Worm (Caenorhabditis elegans) whole organism, L4 larva: ENCODE data around the gene str-4.
A peak's percentile ranks its signal among the peaks of the same experiment; 100 is the strongest.

Experiments
- D1046.2 ChIP-seq: fragments of 200-800 bp; sonication (Bioruptor generic); IDR thresholded peaks from 2 replicates; pipeline ENCODE4 v1.3.6; 2022; ENCODE audit warnings: missing genetic modification characterization, missing compliant biosample characterization
- F26F4.8 ChIP-seq: fragments of 200-800 bp; sonication (Bioruptor generic); conservative IDR thresholded peaks from 2 replicates; pipeline ENCODE4 v1.3.6; 2022; ENCODE audit warnings: missing genetic modification characterization, missing compliant biosample characterization
- R02D3.7 ChIP-seq: fragments of 150-350 bp; sonication (generic microtip); optimal IDR thresholded peaks from 3 replicates; lab custom pipeline; 2014; ENCODE audit warnings: missing biosample characterization, missing genetic modification characterization
- Y105C5A.15 ChIP-seq: fragments of 200-800 bp; sonication (Bioruptor generic); IDR thresholded peaks from 2 replicates; pipeline ENCODE4 v1.3.6; 2022; ENCODE audit warnings: missing genetic modification characterization, missing compliant biosample characterization
- Y5F2A.4 ChIP-seq: fragments of 200-800 bp; sonication (Bioruptor generic); optimal IDR thresholded peaks from 2 replicates; lab custom pipeline; 2018; ENCODE audit warnings: mild to moderate bottlenecking, missing genetic modification characterization, missing compliant biosample characterization
- Y75B8A.6 ChIP-seq: fragments of 200-800 bp; sonication (Bioruptor generic); IDR thresholded peaks from 2 replicates; pipeline ENCODE4 v1.3.6; 2022; ENCODE audit warnings: missing genetic modification reagents, missing genetic modification characterization, missing compliant biosample characterization
- ZK546.5 ChIP-seq, 2 experiments: sonication (generic microtip); optimal IDR thresholded peaks; 2 replicates each; lab custom pipeline; 2017; ENCODE audit warnings: missing biosample characterization in 2 of 2, missing genetic modification characterization in 2 of 2
- aha-1 ChIP-seq: fragments of 150-350 bp; peaks from one replicate; lab custom pipeline; 2014; ENCODE audit warnings: missing biosample characterization, missing genetic modification characterization
- arid-1 ChIP-seq: fragments of 200-800 bp; sonication (Bioruptor generic); conservative IDR thresholded peaks from 2 replicates; pipeline ENCODE4 v1.3.6; 2022; ENCODE audit warnings: missing genetic modification reagents, missing genetic modification characterization, missing compliant biosample characterization
- ceh-28 ChIP-seq: fragments of 150-350 bp; optimal IDR thresholded peaks from 2 replicates; lab custom pipeline; 2014; ENCODE audit warnings: missing biosample characterization, missing genetic modification reagents, missing genetic modification characterization
- ceh-82 ChIP-seq: sonication (generic microtip); optimal IDR thresholded peaks from 2 replicates; lab custom pipeline; 2017; ENCODE audit warnings: missing biosample characterization, missing genetic modification characterization
- ces-1 ChIP-seq: fragments of 150-350 bp; sonication (generic microtip); optimal IDR thresholded peaks from 4 replicates; lab custom pipeline; 2014; ENCODE audit warnings: missing biosample characterization, missing genetic modification reagents, missing genetic modification characterization
- cey-2 ChIP-seq: sonication (generic microtip); optimal IDR thresholded peaks from 3 replicates; lab custom pipeline; 2017; ENCODE audit warnings: missing genetic modification characterization, mild to moderate bottlenecking, missing compliant biosample characterization, antibody characterized with exemption, borderline replicate concordance; ENCODE audit not compliant: insufficient read depth
- daf-12 ChIP-seq: fragments of 150-350 bp; optimal IDR thresholded peaks from 2 replicates; lab custom pipeline; 2014; ENCODE audit warnings: missing biosample characterization, missing genetic modification reagents, missing genetic modification characterization
- daf-16 ChIP-seq, 3 experiments: sonication (generic microtip); optimal IDR thresholded peaks; 2 replicates each; lab custom pipeline; 2016 to 2017; ENCODE audit warnings: missing genetic modification characterization in 3 of 3, missing genetic modification reagents in 3 of 3, mild to moderate bottlenecking in 2 of 3, missing compliant biosample characterization in 2 of 3, missing biosample characterization in 1 of 3, moderate library complexity in 1 of 3
- daf-19 ChIP-seq: fragments of 200-800 bp; sonication (Bioruptor generic); conservative IDR thresholded peaks from 2 replicates; pipeline ENCODE4 v1.3.6; 2022; ENCODE audit warnings: missing genetic modification characterization, missing compliant biosample characterization
- dmd-6 ChIP-seq: fragments of 200-800 bp; sonication (Bioruptor generic); IDR thresholded peaks from 2 replicates; pipeline ENCODE4 v1.3.6; 2022; ENCODE audit warnings: missing genetic modification reagents, missing genetic modification characterization, missing compliant biosample characterization
- dpl-1 ChIP-seq: fragments of 150-350 bp; optimal IDR thresholded peaks from 2 replicates; lab custom pipeline; 2014; ENCODE audit warnings: missing biosample characterization, missing genetic modification reagents, missing genetic modification characterization
- duxl-1 ChIP-seq: sonication (generic microtip); optimal IDR thresholded peaks from 2 replicates; lab custom pipeline; 2016; ENCODE audit warnings: mild to moderate bottlenecking, missing genetic modification characterization, moderate library complexity, missing compliant biosample characterization; ENCODE audit not compliant: poor library complexity
- dve-1 ChIP-seq: sonication (generic microtip); optimal IDR thresholded peaks from 2 replicates; lab custom pipeline; 2017; ENCODE audit warnings: antibody characterized with exemption, mild to moderate bottlenecking, missing genetic modification characterization, missing compliant biosample characterization; ENCODE audit not compliant: insufficient read depth
- egl-27 ChIP-seq: sonication (generic microtip); optimal IDR thresholded peaks from 3 replicates; lab custom pipeline; 2017; ENCODE audit warnings: missing biosample characterization, missing genetic modification reagents, missing genetic modification characterization
- fos-1 ChIP-seq: fragments of 150-350 bp; optimal IDR thresholded peaks from 2 replicates; lab custom pipeline; 2014; ENCODE audit warnings: missing biosample characterization, missing genetic modification characterization
- gei-8 ChIP-seq: fragments of 200-800 bp; sonication (Bioruptor generic); optimal IDR thresholded peaks from 2 replicates; lab custom pipeline; 2018; ENCODE audit warnings: mild to moderate bottlenecking, missing genetic modification characterization, missing compliant biosample characterization
- hif-1 ChIP-seq, 2 experiments: sonication (generic microtip); optimal IDR thresholded peaks; 2 replicates each; lab custom pipeline; 2016 to 2017; ENCODE audit warnings: missing compliant biosample characterization in 2 of 2, missing genetic modification characterization in 2 of 2, missing genetic modification reagents in 2 of 2, missing genotype in 2 of 2, mild to moderate bottlenecking in 1 of 2
- hlh-11 ChIP-seq: fragments of 200-800 bp; sonication (Bioruptor generic); optimal IDR thresholded peaks from 2 replicates; lab custom pipeline; 2018; ENCODE audit warnings: mild to moderate bottlenecking, missing genetic modification characterization, missing compliant biosample characterization
- hmg-1.1 ChIP-seq: fragments of 200-800 bp; sonication (Bioruptor generic); IDR thresholded peaks from 2 replicates; pipeline ENCODE4 v1.3.6; 2022; ENCODE audit warnings: missing genetic modification reagents, missing genetic modification characterization, missing compliant biosample characterization
- jun-1 ChIP-seq: fragments of 150-350 bp; optimal IDR thresholded peaks from 2 replicates; lab custom pipeline; 2014; ENCODE audit warnings: missing biosample characterization, missing genetic modification reagents, missing genetic modification characterization
- lin-38 ChIP-seq: fragments of 200-800 bp; sonication (Bioruptor generic); IDR thresholded peaks from 2 replicates; pipeline ENCODE4 v1.3.6; 2022; ENCODE audit warnings: missing genetic modification reagents, missing genetic modification characterization, missing compliant biosample characterization
- lir-3 ChIP-seq: sonication (generic microtip); optimal IDR thresholded peaks from 2 replicates; lab custom pipeline; 2016; ENCODE audit warnings: mild to moderate bottlenecking, missing genetic modification characterization, missing compliant biosample characterization
- mdl-1 ChIP-seq, 2 experiments: fragments of 150-350 bp in 1 of 2; sonication (generic microtip) in 1 of 2; optimal IDR thresholded peaks; 2 replicates each; lab custom pipeline; 2014 to 2017; ENCODE audit warnings: missing biosample characterization in 2 of 2, missing genetic modification characterization in 2 of 2
- mep-1 ChIP-seq: fragments of 150-350 bp; sonication (generic microtip); optimal IDR thresholded peaks from 3 replicates; lab custom pipeline; 2014; ENCODE audit warnings: missing biosample characterization, missing genetic modification characterization
- mes-2 ChIP-seq: sonication (generic microtip); optimal IDR thresholded peaks from 2 replicates; lab custom pipeline; 2016; ENCODE audit warnings: missing genotype, mild to moderate bottlenecking, missing genetic modification characterization, missing compliant biosample characterization; ENCODE audit not compliant: poor library complexity, severe bottlenecking
- nhr-10 ChIP-seq: fragments of 150-350 bp; optimal IDR thresholded peaks from 2 replicates; lab custom pipeline; 2014; ENCODE audit warnings: missing biosample characterization, missing genetic modification characterization
- nhr-11 ChIP-seq: fragments of 150-350 bp; optimal IDR thresholded peaks from 2 replicates; lab custom pipeline; 2014; ENCODE audit warnings: missing biosample characterization, missing genetic modification characterization
- nhr-25 ChIP-seq: sonication (generic microtip); optimal IDR thresholded peaks from 2 replicates; lab custom pipeline; 2017; ENCODE audit warnings: missing genetic modification characterization, mild to moderate bottlenecking, missing compliant biosample characterization, antibody characterized with exemption, moderate library complexity, borderline replicate concordance; ENCODE audit not compliant: insufficient read depth
- nhr-28 ChIP-seq: fragments of 150-350 bp; optimal IDR thresholded peaks from 2 replicates; lab custom pipeline; 2014; ENCODE audit warnings: missing biosample characterization, missing genetic modification characterization
- nhr-6 ChIP-seq: fragments of 150-350 bp; optimal IDR thresholded peaks from 2 replicates; lab custom pipeline; 2014; ENCODE audit warnings: missing biosample characterization, missing genetic modification characterization
- nhr-77 ChIP-seq: fragments of 150-350 bp; optimal IDR thresholded peaks from 2 replicates; lab custom pipeline; 2014; ENCODE audit warnings: missing biosample characterization, missing genetic modification characterization
- pqm-1 ChIP-seq: sonication (generic microtip); optimal IDR thresholded peaks from 2 replicates; lab custom pipeline; 2017; ENCODE audit warnings: missing biosample characterization, missing genetic modification characterization
- skn-1 ChIP-seq: fragments of 150-350 bp; optimal IDR thresholded peaks from 2 replicates; lab custom pipeline; 2014; ENCODE audit warnings: missing biosample characterization, missing genetic modification characterization
- tag-97 ChIP-seq: fragments of 200-800 bp; sonication (Bioruptor generic); IDR thresholded peaks from 2 replicates; pipeline ENCODE4 v1.3.6; 2022; ENCODE audit warnings: missing genetic modification characterization, missing compliant biosample characterization
- tra-1 ChIP-seq: fragments of 200-800 bp; sonication (Bioruptor generic); IDR thresholded peaks from 2 replicates; pipeline ENCODE4 v1.3.6; 2022; ENCODE audit warnings: missing genetic modification reagents, missing genetic modification characterization, missing compliant biosample characterization
- zfp-2 ChIP-seq: sonication (generic microtip); optimal IDR thresholded peaks from 2 replicates; lab custom pipeline; 2016; ENCODE audit warnings: mild to moderate bottlenecking, missing genetic modification characterization, missing compliant biosample characterization
- zip-11 ChIP-seq: fragments of 200-800 bp; sonication (Bioruptor generic); IDR thresholded peaks from 2 replicates; pipeline ENCODE4 v1.3.6; 2022; ENCODE audit warnings: missing genetic modification characterization, missing compliant biosample characterization

The str-4 gene

DNA sequence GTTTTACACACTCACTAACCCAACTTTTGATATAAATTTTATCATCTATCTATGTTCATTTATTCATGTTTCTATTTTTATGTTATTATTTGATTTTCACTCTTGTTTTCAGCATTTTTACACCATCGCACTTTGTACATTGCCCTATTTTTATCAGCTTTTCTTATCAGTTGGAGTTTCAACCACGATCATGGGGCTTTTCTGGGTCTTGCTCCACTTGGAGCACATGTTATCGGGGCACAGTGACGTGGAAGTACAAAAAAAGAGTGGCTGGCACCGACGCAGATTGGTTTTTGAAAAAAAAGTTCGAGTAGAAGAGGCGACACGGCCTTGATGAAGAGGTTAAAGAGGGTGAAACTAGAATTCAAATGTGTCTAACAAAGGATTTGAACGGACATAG is 37.6 kb upstream of the str-4 start (continued):
- TF ChIP-seq ceh-28 (tag; lab: Kevin White, UChicago) (no peak), hmg-1.1 (no peak), dve-1 (tag; lab: Kevin White, UChicago) (peak; percentile 97), arid-1 (GFP tag; lab: Robert Waterston, UW) (no peak), nhr-10 (tag; lab: Kevin White, UChicago) (no peak), mdl-1 (tag; optimal IDR thresholded peaks at IDR 0.05; lab: Kevin White, UChicago) (peak in 1 of 2 experiments; percentile 26), tag-97 (no peak), fos-1 (tag; lab: Kevin White, UChicago) (no peak), pqm-1 (tag; lab: Kevin White, UChicago) (peak; percentile 52), ceh-82 (tag; lab: Kevin White, UChicago) (no peak), ZK546.5 (tag; optimal IDR thresholded peaks at IDR 0.05; lab: Kevin White, UChicago) (no peak), R02D3.7 (tag; lab: Kevin White, UChicago) (no peak), daf-16 (GFP tag; optimal IDR thresholded peaks at IDR 0.05; lab: Kevin White, UChicago) (peak in 1 of 2 experiments; percentile 38), daf-16 (tag; optimal IDR thresholded peaks at IDR 0.05; lab: Kevin White, UChicago) (peak; percentile 93), nhr-28 (tag; lab: Kevin White, UChicago) (peak; percentile 62), tra-1 (0 out of 2 replicates have a peak, but pooled peaks have one; percentile 44), daf-12 (no peak), dmd-6 (GFP tag; lab: Robert Waterston, UW) (peak; percentile 89), Y5F2A.4 (GFP tag; lab: Kevin White, UChicago) (no peak), hlh-11 (tag; lab: Kevin White, UChicago) (peak; percentile 85), Y75B8A.6 (GFP tag; lab: Robert Waterston, UW) (no peak), nhr-6 (peak; percentile 65)

ce11 chrV:13375861-13376260 is 36.3 kb upstream of the str-4 start:
- TF ChIP-seq tra-1, result no peak
- no peak for TF ChIP-seq zip-11 (GFP tag; lab: Robert Waterston, UW)
- TF ChIP-seq Y105C5A.15 (GFP tag; lab: Robert Waterston, UW), result no peak
- peak; percentile 17 for TF ChIP-seq mep-1
- no peak for TF ChIP-seq nhr-28 (tag; lab: Kevin White, UChicago)
- TF ChIP-seq gei-8, result no peak
- peak; percentile 84 for TF ChIP-seq nhr-25 (tag; lab: Kevin White, UChicago)
- no peak for TF ChIP-seq lir-3 (tag; lab: Kevin White, UChicago)
- TF ChIP-seq zfp-2 (tag; lab: Kevin White, UChicago), result no peak
- TF ChIP-seq cey-2 (tag; lab: Kevin White, UChicago), result no peak
- TF ChIP-seq jun-1 (tag; lab: Kevin White, UChicago), result no peak
- TF ChIP-seq daf-19 (GFP tag; lab: Robert Waterston, UW), result no peak
- TF ChIP-seq nhr-77 (tag; lab: Kevin White, UChicago), result no peak
- TF ChIP-seq mes-2 (tag; lab: Kevin White, UChicago), result peak; percentile 18
- no peak for TF ChIP-seq lin-38 (GFP tag; lab: Robert Waterston, UW)
- no peak for TF ChIP-seq skn-1 (tag; lab: Kevin White, UChicago)
- no peak for TF ChIP-seq F26F4.8
- TF ChIP-seq D1046.2 (GFP tag; lab: Robert Waterston, UW), result no peak
- TF ChIP-seq egl-27 (tag; lab: Kevin White, UChicago), result no peak
- no peak for TF ChIP-seq tag-97
- TF ChIP-seq aha-1 (tag; lab: Kevin White, UChicago), result peak; percentile 89
- TF ChIP-seq hif-1 (tag; optimal IDR thresholded peaks at IDR 0.05; lab: Kevin White, UChicago), result no peak
- no peak for TF ChIP-seq nhr-11 (tag; lab: Kevin White, UChicago)
- TF ChIP-seq hmg-1.1, result no peak
- no peak for TF ChIP-seq Y5F2A.4 (GFP tag; lab: Kevin White, UChicago)
- TF ChIP-seq dpl-1, result no peak
- TF ChIP-seq dmd-6 (GFP tag; lab: Robert Waterston, UW), result no peak
- no peak for TF ChIP-seq duxl-1
- no peak for TF ChIP-seq ces-1 (GFP tag; lab: Kevin White, UChicago)
